Worm (Caenorhabditis elegans): Measurements from ENCODE around the gene ceh-30.

- TF ChIP-seq mab-5 (tag; optimal IDR thresholded peaks at IDR 0.05) (no peak), ZK546.5 (tag; optimal IDR thresholded peaks at IDR 0.05) (no peak), ama-1 (optimal IDR thresholded peaks at IDR 0.05) (no peak), unc-62 (GFP tag; optimal IDR thresholded peaks at IDR 0.05) (no peak), snpc-4 (tag; optimal IDR thresholded peaks at IDR 0.05) (no peak), nhr-77 (tag; optimal IDR thresholded peaks at IDR 0.05) (no peak), lin-13 (GFP tag; optimal IDR thresholded peaks at IDR 0.05) (no peak), fos-1 (tag; optimal IDR thresholded peaks at IDR 0.05) (no peak), R02D3.7 (tag; optimal IDR thresholded peaks at IDR 0.05) (no peak), egl-27 (tag; optimal IDR thresholded peaks at IDR 0.05) (no peak), lsy-2 (tag; optimal IDR thresholded peaks at IDR 0.05) (no peak), zag-1 (tag; optimal IDR thresholded peaks at IDR 0.05) (no peak), nhr-10 (tag; optimal IDR thresholded peaks at IDR 0.05) (no peak)
These were observed 43.4 kb upstream of the ceh-30 start for ce11 chrX:3019996-3020395.

Data from whole organism, L2 larva.